Worm (Caenorhabditis elegans): ENCODE data around the gene npr-43.

ce11 chrV:14414032-14414431 lies 35.1 kb upstream of the npr-43 start:
- TF ChIP-seq nhr-28 (tag; optimal IDR thresholded peaks at IDR 0.05), result no peak
- TF ChIP-seq unc-120 (tag; optimal IDR thresholded peaks at IDR 0.05; ENCODE audit: poor library complexity, severe bottlenecking), result no peak
- no peak for TF ChIP-seq lsy-2 (tag; optimal IDR thresholded peaks at IDR 0.05)
- no peak for TF ChIP-seq pha-4 (tag; optimal IDR thresholded peaks at IDR 0.05)
- no peak for TF ChIP-seq nhr-237 (tag; optimal IDR thresholded peaks at IDR 0.05)
- TF ChIP-seq elt-1 (tag; optimal IDR thresholded peaks at IDR 0.05; ENCODE audit: borderline replicate concordance, insufficient read depth), result no peak
- no peak for TF ChIP-seq unc-62 (GFP tag; optimal IDR thresholded peaks at IDR 0.05)
- no peak for TF ChIP-seq nhr-76 (tag; optimal IDR thresholded peaks at IDR 0.05)
- TF ChIP-seq blmp-1 (tag; optimal IDR thresholded peaks at IDR 0.05), result no peak
- TF ChIP-seq ces-1 (GFP tag; optimal IDR thresholded peaks at IDR 0.05), result no peak

Data from whole organism, mixed stage, embryonic.